Worm (Caenorhabditis elegans): Measurements from ENCODE around the gene glp-1.

ce11 chrIII:9053740-9054252, 38.2 kb upstream of the glp-1 start, which contains the start of gene R107.5:
- TF ChIP-seq hmbx-1 (tag; optimal IDR thresholded peaks at IDR 0.05) (no peak), tra-4 (tag; optimal IDR thresholded peaks at IDR 0.05) (peak; percentile 58), ama-1 (optimal IDR thresholded peaks at IDR 0.05) (no peak), aly-1 (tag; optimal IDR thresholded peaks at IDR 0.05) (no peak), sea-1 (GFP tag; conservative IDR thresholded peaks at IDR 0.05) (0 out of 2 replicates have a peak, but pooled peaks have one; percentile 11), flt-1 (GFP tag; IDR thresholded peaks at IDR 0.05) (peak; percentile 24; the same call in 1 of the 2 replicates)
